Worm (Caenorhabditis elegans): ENCODE data around the gene asp-15.

DNA sequence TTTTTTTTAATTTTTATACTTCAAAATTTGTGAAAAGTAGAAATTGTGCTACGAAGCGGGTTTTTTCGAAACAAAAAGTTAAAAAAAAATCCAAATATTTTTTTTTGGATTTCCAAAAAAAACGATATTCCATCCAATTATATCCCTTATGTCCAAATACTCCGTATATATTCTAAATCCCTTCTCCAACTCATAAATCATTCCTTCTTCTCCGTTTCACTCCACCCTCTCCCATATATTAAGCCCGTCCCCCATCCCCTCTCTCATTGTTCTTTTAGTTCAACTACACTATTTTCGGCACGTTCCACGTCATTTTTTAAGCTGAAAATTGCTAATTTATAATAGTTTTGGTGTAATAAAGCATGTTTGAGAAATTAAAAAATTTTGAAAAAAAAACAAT lies 12.9 kb upstream of the asp-15 start:
- TF ChIP-seq attf-3 (GFP tag; conservative IDR thresholded peaks at IDR 0.05) (no peak), hlh-26 (GFP tag; conservative IDR thresholded peaks at IDR 0.05) (no peak), unc-130 (GFP tag; optimal IDR thresholded peaks at IDR 0.05) (no peak)
